Worm (Caenorhabditis elegans) whole organism, L4/young adult: ENCODE measurements around the gene szy-4.

Source experiments
- dao-5 ChIP-seq: sonication (generic microtip); optimal IDR thresholded peaks from 2 replicates; lab custom pipeline; 2016; ENCODE audit warnings: missing genotype, missing genetic modification characterization, moderate library complexity, missing compliant biosample characterization
- him-1 ChIP-seq: sonication (generic microtip); optimal IDR thresholded peaks from 2 replicates; lab custom pipeline; 2016; ENCODE audit warnings: missing genotype, missing genetic modification reagents, missing genetic modification characterization, missing compliant biosample characterization

DNA sequence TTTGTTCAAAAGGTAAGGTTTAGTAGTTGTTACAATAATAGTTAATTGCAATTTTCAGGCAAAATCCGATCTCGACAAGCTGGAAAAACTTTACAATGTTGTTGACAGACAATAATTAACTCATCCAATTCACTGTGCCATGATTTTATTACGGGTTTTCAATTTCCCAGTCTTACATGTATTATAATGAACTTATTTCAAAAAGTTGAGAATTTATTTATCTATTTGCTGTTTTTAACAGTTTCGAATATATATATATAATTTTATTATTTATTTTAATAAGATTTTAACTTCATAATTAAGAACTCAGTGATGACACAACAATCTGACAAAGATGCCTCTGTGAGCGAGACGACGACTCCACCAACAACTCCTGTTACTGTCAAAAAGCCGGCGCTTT is 47.6 kb downstream of the szy-4 start, which contains the start of gene lelo-1:
- TF ChIP-seq dao-5 (no peak), him-1 (tag; lab: Kevin White, UChicago) (no peak)
